Worm (Caenorhabditis elegans) whole organism, early embryonic: ENCODE data around the gene col-167.

ENCODE experiments used
- B0310.2 ChIP-seq: sonication (generic microtip); optimal IDR thresholded peaks from 2 replicates; lab custom pipeline; 2016; ENCODE audit warnings: mild to moderate bottlenecking, missing genetic modification characterization, missing compliant biosample characterization
- ama-1 ChIP-seq: fragments of 150-350 bp; optimal IDR thresholded peaks from 2 replicates; lab custom pipeline; 2014
- ets-7 ChIP-seq: sonication (generic microtip); optimal IDR thresholded peaks from 2 replicates; lab custom pipeline; 2016; ENCODE audit warnings: missing genotype, missing genetic modification characterization, missing compliant biosample characterization
- hmg-4 ChIP-seq: fragments of 200-800 bp; sonication (Bioruptor generic); optimal IDR thresholded peaks from 2 replicates; lab custom pipeline; 2018; ENCODE audit warnings: mild to moderate bottlenecking, missing genetic modification characterization, missing compliant biosample characterization
- pes-1 ChIP-seq: fragments of 200-800 bp; sonication (Bioruptor generic); IDR thresholded peaks from 2 replicates; pipeline ENCODE4 v1.3.6; 2022; ENCODE audit warnings: missing genetic modification reagents, missing genetic modification characterization, missing compliant biosample characterization
- scrt-1 ChIP-seq: fragments of 200-800 bp; sonication (Bioruptor generic); IDR thresholded peaks from 2 replicates; pipeline ENCODE4 v1.3.6; 2022; ENCODE audit warnings: missing genetic modification characterization, missing compliant biosample characterization
- sea-1 ChIP-seq: fragments of 200-800 bp; sonication (Bioruptor generic); conservative IDR thresholded peaks from 2 replicates; pipeline ENCODE4 v1.3.6; 2022; ENCODE audit warnings: missing genetic modification characterization, missing compliant biosample characterization
- tbx-11 ChIP-seq: fragments of 200-800 bp; sonication (Bioruptor generic); IDR thresholded peaks from 2 replicates; pipeline ENCODE4 v1.3.6; 2022; ENCODE audit warnings: missing genetic modification characterization, missing compliant biosample characterization
- tra-4 ChIP-seq: sonication (generic microtip); optimal IDR thresholded peaks from 2 replicates; lab custom pipeline; 2017; ENCODE audit warnings: missing genetic modification characterization, missing compliant biosample characterization

- TF ChIP-seq tra-4 (tag; lab: Kevin White, UChicago) (no peak), ets-7 (tag; lab: Kevin White, UChicago) (no peak), hmg-4 (GFP tag; lab: Kevin White, UChicago) (peak; percentile 23), pes-1 (GFP tag; lab: Robert Waterston, UW) (peak; percentile 87), ama-1 (lab: Kevin White, UChicago) (no peak), scrt-1 (GFP tag; lab: Robert Waterston, UW) (peak; percentile 75), sea-1 (GFP tag; lab: Robert Waterston, UW) (peak; percentile 80), tbx-11 (peak; percentile 63; the same call in 1 of the 2 replicates), B0310.2 (peak; percentile 12)
Observed at ce11 chrX:6286154-6286553, 37.1 kb upstream of the col-167 start.
